Worm (Caenorhabditis elegans): Measurements from ENCODE around the gene islo-1.

Gene islo-1

ce11 chrIV:8159087-8159486, 22.9 kb downstream of the islo-1 start, which contains the start of gene faah-1:
TSS of gene faah-1 (plus strand) at chrIV:8159387.
- TF ChIP-seq snpc-1.3 (tag; optimal IDR thresholded peaks at IDR 0.05; ENCODE audit: insufficient read depth) = no peak
- TF ChIP-seq Y79H2A.3 (GFP tag; conservative IDR thresholded peaks at IDR 0.05) = no peak
- no peak for TF ChIP-seq pbrm-1 (GFP tag; IDR thresholded peaks at IDR 0.05)
- no peak for TF ChIP-seq T26A5.8 (tag; optimal IDR thresholded peaks at IDR 0.05)
- TF ChIP-seq lin-26 (GFP tag; IDR thresholded peaks at IDR 0.05) = no peak
- TF ChIP-seq ztf-3 (GFP tag; optimal IDR thresholded peaks at IDR 0.05) = no peak
- TF ChIP-seq lin-40 (tag; optimal IDR thresholded peaks at IDR 0.05) = no peak
- no peak for TF ChIP-seq zim-3 (tag; optimal IDR thresholded peaks at IDR 0.05)
- no peak for TF ChIP-seq tlf-1 (GFP tag; optimal IDR thresholded peaks at IDR 0.05)
- TF ChIP-seq lin-54 (GFP tag; optimal IDR thresholded peaks at IDR 0.05) = no peak
- no peak for TF ChIP-seq snpc-4 (GFP tag; optimal IDR thresholded peaks at IDR 0.05)
- TF ChIP-seq snpc-4 (tag; optimal IDR thresholded peaks at IDR 0.05) = no peak
- no peak for TF ChIP-seq chd-7 (tag; optimal IDR thresholded peaks at IDR 0.05)
- TF ChIP-seq ekl-4 (GFP tag; IDR thresholded peaks at IDR 0.05) = no peak
- TF ChIP-seq tbx-9 (tag; optimal IDR thresholded peaks at IDR 0.05; ENCODE audit: borderline replicate concordance) = no peak
- TF ChIP-seq mxl-1 (tag; optimal IDR thresholded peaks at IDR 0.05) = no peak

ce11 chrIV:8159995-8160394, 23.8 kb downstream of the islo-1 start:
- no peak for TF ChIP-seq pha-4 (tag; optimal IDR thresholded peaks at IDR 0.05)
- no peak for TF ChIP-seq T26A5.8 (tag; optimal IDR thresholded peaks at IDR 0.05)
- no peak for TF ChIP-seq bed-2 (GFP tag; IDR thresholded peaks at IDR 0.05)
- TF ChIP-seq Y56A3A.18 (GFP tag; IDR thresholded peaks at IDR 0.05) = no peak
- TF ChIP-seq T07F8.4 (tag; optimal IDR thresholded peaks at IDR 0.05) = no peak
- TF ChIP-seq snpc-3.4 (tag; optimal IDR thresholded peaks at IDR 0.05) = no peak
- no peak for TF ChIP-seq tbp1 (GFP tag; optimal IDR thresholded peaks at IDR 0.05)
- TF ChIP-seq madf-10 (tag; optimal IDR thresholded peaks at IDR 0.05) = no peak
- TF ChIP-seq dpl-1 (GFP tag; optimal IDR thresholded peaks at IDR 0.05) = no peak
- no peak for TF ChIP-seq ets-4 (GFP tag; optimal IDR thresholded peaks at IDR 0.05)
- TF ChIP-seq gei-17 (GFP tag; optimal IDR thresholded peaks at IDR 0.05) = no peak
- TF ChIP-seq F33H1.4 (GFP tag; IDR thresholded peaks at IDR 0.05) = no peak
- TF ChIP-seq akir-1 (GFP tag; optimal IDR thresholded peaks at IDR 0.05) = no peak

- TF ChIP-seq nhr-80 (tag; optimal IDR thresholded peaks at IDR 0.05) (peak; percentile 41), nhr-179 (tag; optimal IDR thresholded peaks at IDR 0.05) (no peak)
Observed at ce11 chrIV:8161774-8162173, 25.6 kb downstream of the islo-1 start.

ce11 chrIV:8163687-8164086, 27.5 kb downstream of the islo-1 start, which contains the start of gene clec-51:
TSS of gene clec-51 (minus strand) at chrIV:8163800.
- TF ChIP-seq snpc-1.1 (tag; optimal IDR thresholded peaks at IDR 0.05; ENCODE audit: insufficient read depth) (no peak), B0261.1 (tag; optimal IDR thresholded peaks at IDR 0.05) (no peak), nhr-80 (tag; optimal IDR thresholded peaks at IDR 0.05) (peak; percentile 69), sptf-2 (GFP tag; optimal IDR thresholded peaks at IDR 0.05) (no peak)

ce11 chrIV:8164515-8164914, 28.3 kb downstream of the islo-1 start:
- no peak for TF ChIP-seq bed-1 (GFP tag; IDR thresholded peaks at IDR 0.05)
- no peak for TF ChIP-seq B0019.2 (GFP tag; conservative IDR thresholded peaks at IDR 0.05)
- no peak for TF ChIP-seq F57C9.4 (tag; optimal IDR thresholded peaks at IDR 0.05)
- no peak for TF ChIP-seq hsf-1 (GFP tag; IDR thresholded peaks at IDR 0.05)
- TF ChIP-seq snpc-4 (GFP tag; optimal IDR thresholded peaks at IDR 0.05) = no peak
- TF ChIP-seq snpc-4 (tag; optimal IDR thresholded peaks at IDR 0.05) = no peak
- TF ChIP-seq attf-5 (GFP tag; optimal IDR thresholded peaks at IDR 0.05) = no peak
- TF ChIP-seq tlf-1 (GFP tag; optimal IDR thresholded peaks at IDR 0.05) = no peak
- no peak for TF ChIP-seq akir-1 (GFP tag; optimal IDR thresholded peaks at IDR 0.05)
- no peak for TF ChIP-seq tbp1 (GFP tag; optimal IDR thresholded peaks at IDR 0.05)
- TF ChIP-seq mel-28 (tag; optimal IDR thresholded peaks at IDR 0.05; ENCODE audit: borderline replicate concordance) = no peak
- no peak for TF ChIP-seq madf-10 (tag; optimal IDR thresholded peaks at IDR 0.05)
- TF ChIP-seq xnd-1 (tag; optimal IDR thresholded peaks at IDR 0.05) = no peak
- no peak for TF ChIP-seq D2030.7 (GFP tag; IDR thresholded peaks at IDR 0.05)
